Worm (Caenorhabditis elegans) whole organism, L2 larva: ENCODE data around the gene col-40.

Experiments
- R02D3.7 ChIP-seq: fragments of 150-350 bp; optimal IDR thresholded peaks from 2 replicates; lab custom pipeline; 2014; ENCODE audit warnings: missing biosample characterization, missing genetic modification characterization
- aly-2 ChIP-seq: fragments of 150-350 bp; optimal IDR thresholded peaks from 2 replicates; lab custom pipeline; 2014; ENCODE audit warnings: missing biosample characterization, missing genetic modification characterization
- ceh-82 ChIP-seq: fragments of 150-350 bp; optimal IDR thresholded peaks from 2 replicates; lab custom pipeline; 2014; ENCODE audit warnings: missing biosample characterization, missing genetic modification characterization
- lin-13 ChIP-seq: fragments of 150-350 bp; optimal IDR thresholded peaks from 2 replicates; lab custom pipeline; 2014; ENCODE audit warnings: missing biosample characterization, missing genetic modification reagents, missing genetic modification characterization
- lsy-2 ChIP-seq, 2 experiments: fragments of 150-350 bp in 1 of 2; sonication (generic microtip) in 1 of 2; optimal IDR thresholded peaks; 2 replicates each; lab custom pipeline; 2014 to 2017; ENCODE audit warnings: missing biosample characterization in 2 of 2, missing genetic modification characterization in 2 of 2
- nhr-23 ChIP-seq: fragments of 150-350 bp; optimal IDR thresholded peaks from 2 replicates; lab custom pipeline; 2014; ENCODE audit warnings: missing biosample characterization, missing genetic modification reagents, missing genetic modification characterization
- snpc-4 ChIP-seq: fragments of 150-350 bp; optimal IDR thresholded peaks from 2 replicates; lab custom pipeline; 2014; ENCODE audit warnings: missing biosample characterization, missing genetic modification characterization
- unc-62 ChIP-seq: fragments of 150-350 bp; optimal IDR thresholded peaks from 2 replicates; lab custom pipeline; 2014; ENCODE audit warnings: missing biosample characterization, missing genetic modification reagents, missing genetic modification characterization
- zag-1 ChIP-seq: fragments of 150-350 bp; optimal IDR thresholded peaks from 2 replicates; lab custom pipeline; 2014; ENCODE audit warnings: missing biosample characterization, missing genetic modification characterization

- no peak for TF ChIP-seq lsy-2 (tag; optimal IDR thresholded peaks at IDR 0.05; lab: Kevin White, UChicago)
- TF ChIP-seq ceh-82 (tag; lab: Kevin White, UChicago) = no peak
- no peak for TF ChIP-seq R02D3.7 (tag; lab: Kevin White, UChicago)
- no peak for TF ChIP-seq unc-62
- no peak for TF ChIP-seq snpc-4 (tag; lab: Kevin White, UChicago)
- TF ChIP-seq zag-1 (tag; lab: Kevin White, UChicago) = no peak
- TF ChIP-seq lin-13 (GFP tag; lab: Kevin White, UChicago) = no peak
- TF ChIP-seq aly-2 (tag; lab: Kevin White, UChicago) = no peak
- TF ChIP-seq nhr-23 (tag; lab: Kevin White, UChicago) = no peak
These were observed 7.4 kb upstream of the col-40 start, which contains the start of gene lips-12 for ce11 chrII:1114133-1114532.
